Fruit fly (Drosophila melanogaster) whole organism, pupa: Measurements from ENCODE around the gene CCT1.

ENCODE experiments used
- CG10348 ChIP-seq: fragments of 200-800 bp; sonication (Bioruptor generic); IDR thresholded peaks from 2 replicates; pipeline ENCODE4 v1.3.6; 2022; ENCODE audit warnings: missing biosample characterization, missing genetic modification characterization
- CG12605 ChIP-seq: fragments of 200-800 bp; sonication (Bioruptor generic); IDR thresholded peaks from 2 replicates; pipeline ENCODE4 v1.3.6; 2022; ENCODE audit warnings: missing biosample characterization, missing genetic modification characterization
- CG13204 ChIP-seq: fragments of 200-800 bp; sonication (Bioruptor generic); optimal IDR thresholded peaks from 2 replicates; lab custom pipeline; 2018; ENCODE audit warnings: missing biosample characterization, mild to moderate bottlenecking, missing genetic modification characterization, moderate library complexity
- CG14655 ChIP-seq: fragments of 200-800 bp; sonication (Bioruptor generic); optimal IDR thresholded peaks from 3 replicates; lab custom pipeline; 2017; ENCODE audit warnings: mild to moderate bottlenecking, missing biosample characterization, missing genetic modification reagents, missing genetic modification characterization
- CG15710 ChIP-seq: fragments of 200-800 bp; sonication (Bioruptor generic); optimal IDR thresholded peaks from 2 replicates; lab custom pipeline; 2018; ENCODE audit warnings: missing biosample characterization, mild to moderate bottlenecking, missing genetic modification characterization, moderate library complexity
- CG17806 ChIP-seq: fragments of 200-800 bp; sonication (Bioruptor generic); optimal IDR thresholded peaks from 2 replicates; lab custom pipeline; 2018; ENCODE audit warnings: missing biosample characterization, mild to moderate bottlenecking, missing genetic modification characterization, moderate library complexity
- CG32121 ChIP-seq: fragments of 200-800 bp; sonication (Bioruptor generic); IDR thresholded peaks from 2 replicates; pipeline ENCODE4 v1.3.6; 2022; ENCODE audit warnings: missing biosample characterization, missing genetic modification characterization
- CG34367 ChIP-seq: fragments of 200-800 bp; sonication (Bioruptor generic); optimal IDR thresholded peaks from 2 replicates; lab custom pipeline; 2018; ENCODE audit warnings: missing biosample characterization, mild to moderate bottlenecking, missing genetic modification characterization
- CG4496 ChIP-seq: fragments of 200-800 bp; sonication (Bioruptor generic); IDR thresholded peaks from 3 replicates; pipeline ENCODE4 v1.3.6; 2022; ENCODE audit warnings: missing biosample characterization, missing genetic modification characterization
- CG8159 ChIP-seq: fragments of 200-800 bp; sonication (Bioruptor generic); optimal IDR thresholded peaks from 3 replicates; lab custom pipeline; 2018; ENCODE audit warnings: missing biosample characterization, mild to moderate bottlenecking, missing genetic modification characterization, moderate library complexity
- CG8301 ChIP-seq: fragments of 200-800 bp; sonication (Bioruptor generic); optimal IDR thresholded peaks from 2 replicates; lab custom pipeline; 2018; ENCODE audit warnings: missing biosample characterization, mild to moderate bottlenecking, missing genetic modification characterization
- CG9948 ChIP-seq: fragments of 200-800 bp; sonication (Bioruptor generic); optimal IDR thresholded peaks from 2 replicates; lab custom pipeline; 2018; ENCODE audit warnings: missing biosample characterization, mild to moderate bottlenecking, missing genetic modification characterization, moderate library complexity
- D1 ChIP-seq: fragments of 200-800 bp; sonication (Bioruptor generic); optimal IDR thresholded peaks from 2 replicates; lab custom pipeline; 2018; ENCODE audit warnings: missing biosample characterization, mild to moderate bottlenecking, missing genetic modification characterization, moderate library complexity
- EcR ChIP-seq: fragments of 200-800 bp; sonication (Bioruptor generic); optimal IDR thresholded peaks from 3 replicates; lab custom pipeline; 2019; ENCODE audit warnings: missing biosample characterization, missing genetic modification characterization, mild to moderate bottlenecking, moderate library complexity, missing genetic modification reagents
- Ets98B ChIP-seq: fragments of 200-800 bp; sonication (Bioruptor generic); IDR thresholded peaks from 2 replicates; pipeline ENCODE4 v1.3.6; 2022; ENCODE audit warnings: missing biosample characterization, missing genetic modification characterization
- Pif1A ChIP-seq: fragments of 200-800 bp; sonication (Bioruptor generic); optimal IDR thresholded peaks from 3 replicates; lab custom pipeline; 2016; ENCODE audit warnings: missing biosample characterization, missing genetic modification characterization
- Pif1B ChIP-seq: fragments of 200-800 bp; sonication (Bioruptor generic); optimal IDR thresholded peaks from 3 replicates; lab custom pipeline; 2016; ENCODE audit warnings: missing biosample characterization, missing genetic modification characterization
- Snoo ChIP-seq: fragments of 200-800 bp; sonication (Bioruptor generic); optimal IDR thresholded peaks from 3 replicates; lab custom pipeline; 2017; ENCODE audit warnings: missing biosample characterization, mild to moderate bottlenecking, missing genetic modification characterization, inconsistent platforms
- fd96Ca ChIP-seq: fragments of 200-800 bp; sonication (Bioruptor generic); IDR thresholded peaks from 3 replicates; pipeline ENCODE4 v1.3.6; 2022; ENCODE audit warnings: missing biosample characterization, missing genetic modification characterization
- gl ChIP-seq: fragments of 200-800 bp; sonication (Bioruptor generic); optimal IDR thresholded peaks from 2 replicates; lab custom pipeline; 2018; ENCODE audit warnings: missing biosample characterization, mild to moderate bottlenecking, missing genetic modification characterization
- rn ChIP-seq: fragments of 200-800 bp; sonication (Bioruptor generic); IDR thresholded peaks from 2 replicates; pipeline ENCODE4 v1.3.6; 2022; ENCODE audit warnings: missing biosample characterization, missing genetic modification characterization

Gene CCT1

DNA sequence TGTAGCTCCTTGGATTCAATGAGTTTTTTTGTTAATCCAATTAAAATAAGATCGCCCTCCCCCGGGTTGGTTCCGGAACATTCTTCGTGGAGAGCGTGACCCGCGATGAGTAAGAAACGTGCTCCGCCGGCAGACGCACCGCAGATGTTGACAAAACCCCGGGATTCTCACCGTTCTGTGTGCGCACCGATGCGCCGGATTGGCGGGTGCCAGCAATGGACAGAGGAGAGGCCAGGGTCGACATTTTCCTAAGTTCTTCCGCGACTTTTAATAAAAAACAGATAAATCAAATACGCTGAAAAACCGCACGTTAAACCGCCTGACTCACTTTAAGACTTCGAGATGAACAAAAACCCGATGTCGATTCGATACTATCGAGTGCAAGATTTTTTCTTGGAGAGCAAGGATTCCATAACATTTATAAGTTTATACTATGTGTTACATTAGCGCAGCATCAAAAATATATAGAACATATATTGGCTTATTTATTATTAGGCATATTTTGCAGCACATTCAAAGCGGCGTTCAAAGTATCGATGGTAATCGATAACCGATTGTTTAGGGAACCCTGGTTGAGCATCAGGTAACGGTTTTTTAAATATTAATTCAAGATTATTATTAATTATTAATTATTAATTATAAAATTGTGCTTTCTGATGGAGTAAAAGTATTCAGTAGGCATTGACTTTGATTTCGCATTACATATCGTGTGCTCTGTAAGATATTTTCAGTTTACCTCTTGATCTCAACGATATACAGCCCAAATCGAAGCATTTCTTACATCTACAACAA lies at the start of gene CCT1, which contains the start of gene tHMG1:
Gene CCT1 (minus strand): TSS at position 352 of the 792 bp plus-strand sequence.
Gene tHMG1 (plus strand): TSS at position 742 of the 792 bp plus-strand sequence.
- TF ChIP-seq CG9948, result no peak
- TF ChIP-seq fd96Ca (GFP tag; lab: Robert Waterston, UW), result no peak
- TF ChIP-seq CG8159 (tag; lab: Kevin White, UChicago), result no peak
- TF ChIP-seq CG17806 (tag; lab: Kevin White, UChicago), result no peak
- no peak for TF ChIP-seq Pif1A
- no peak for TF ChIP-seq D1 (tag; lab: Kevin White, UChicago)
- TF ChIP-seq Snoo (tag; lab: Kevin White, UChicago), result no peak
- no peak for TF ChIP-seq CG12605
- TF ChIP-seq CG10348 (GFP tag; lab: Robert Waterston, UW), result no peak
- TF ChIP-seq CG13204 (GFP tag; lab: Kevin White, UChicago), result no peak
- TF ChIP-seq rn (GFP tag; lab: Robert Waterston, UW), result no peak

DNA sequence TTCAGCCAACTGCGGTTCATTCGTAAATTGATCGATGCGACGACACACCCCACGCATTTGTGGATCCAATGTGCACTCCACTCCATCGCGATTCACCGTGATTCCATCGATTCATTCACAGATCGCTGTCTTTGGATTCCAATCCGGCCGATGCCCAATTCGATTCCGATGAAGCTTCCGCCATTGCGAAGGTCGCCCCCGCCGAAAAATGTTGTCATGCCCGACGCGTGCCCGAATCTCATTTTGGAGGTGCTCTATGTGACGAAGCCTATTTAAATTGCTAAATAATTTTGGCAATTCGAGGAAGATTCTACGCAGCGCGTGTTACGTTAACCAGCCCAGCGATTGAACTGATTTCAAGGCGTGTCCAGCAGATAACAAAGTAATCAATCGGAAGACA lies 49.4 kb upstream of the CCT1 start:
- TF ChIP-seq D1 (tag; lab: Kevin White, UChicago), result no peak
- TF ChIP-seq CG14655 (GFP tag; lab: Kevin White, UChicago), result no peak
- TF ChIP-seq CG34367, result no peak
- TF ChIP-seq gl (tag; lab: Kevin White, UChicago), result no peak
- no peak for TF ChIP-seq Snoo (tag; lab: Kevin White, UChicago)
- TF ChIP-seq fd96Ca (GFP tag; lab: Robert Waterston, UW), result no peak
- no peak for TF ChIP-seq CG17806 (tag; lab: Kevin White, UChicago)
- no peak for TF ChIP-seq Pif1A
- TF ChIP-seq CG12605, result no peak
- no peak for TF ChIP-seq Pif1B (GFP tag; lab: Kevin White, UChicago)
- TF ChIP-seq CG32121, result no peak
- no peak for TF ChIP-seq CG15710
- TF ChIP-seq CG8159 (tag; lab: Kevin White, UChicago), result no peak
- TF ChIP-seq CG10348 (GFP tag; lab: Robert Waterston, UW), result no peak
- no peak for TF ChIP-seq CG13204 (GFP tag; lab: Kevin White, UChicago)
- no peak for TF ChIP-seq CG4496 (GFP tag; lab: Robert Waterston, UW)
- no peak for TF ChIP-seq CG9948
- TF ChIP-seq rn (GFP tag; lab: Robert Waterston, UW), result no peak

DNA sequence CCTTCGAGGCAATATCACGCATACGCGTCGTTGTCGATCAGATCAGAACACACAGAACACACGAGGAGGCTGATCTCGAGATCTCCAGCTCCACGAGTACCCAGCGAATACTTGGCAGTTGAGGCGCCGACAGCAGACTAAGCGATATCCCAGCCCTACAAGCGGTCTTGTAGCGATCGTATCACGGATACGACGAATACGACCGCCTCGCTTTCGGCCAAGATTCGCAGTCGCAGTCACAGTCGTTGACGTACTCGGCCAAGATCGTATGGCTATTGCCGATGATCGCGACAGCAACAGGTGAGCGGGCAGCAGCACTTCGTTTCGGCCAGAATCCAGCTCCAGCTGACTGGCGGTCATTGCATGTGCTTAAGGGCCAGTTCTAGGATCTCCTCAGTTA lies 48.5 kb upstream of the CCT1 start, which contains the start of gene CG5326:
Gene CG5326 (minus strand): TSS at position 158 of the 400 bp plus-strand sequence.
- peak; percentile 5 for TF ChIP-seq CG8159 (tag; lab: Kevin White, UChicago)
- no peak for TF ChIP-seq fd96Ca (GFP tag; lab: Robert Waterston, UW)
- no peak for TF ChIP-seq CG34367
- no peak for TF ChIP-seq Snoo (tag; lab: Kevin White, UChicago)
- TF ChIP-seq CG13204 (GFP tag; lab: Kevin White, UChicago), result peak; percentile 84
- no peak for TF ChIP-seq CG4496 (GFP tag; lab: Robert Waterston, UW)
- no peak for TF ChIP-seq Pif1A
- TF ChIP-seq CG15710, result peak; percentile 13
- TF ChIP-seq gl (tag; lab: Kevin White, UChicago), result peak; percentile 3
- TF ChIP-seq EcR, result peak; percentile 74
- no peak for TF ChIP-seq D1 (tag; lab: Kevin White, UChicago)
- TF ChIP-seq CG9948, result no peak
- no peak for TF ChIP-seq CG14655 (GFP tag; lab: Kevin White, UChicago)
- TF ChIP-seq Ets98B (GFP tag; lab: Robert Waterston, UW), result no peak
- TF ChIP-seq CG8301, result no peak
- no peak for TF ChIP-seq CG17806 (tag; lab: Kevin White, UChicago)

DNA sequence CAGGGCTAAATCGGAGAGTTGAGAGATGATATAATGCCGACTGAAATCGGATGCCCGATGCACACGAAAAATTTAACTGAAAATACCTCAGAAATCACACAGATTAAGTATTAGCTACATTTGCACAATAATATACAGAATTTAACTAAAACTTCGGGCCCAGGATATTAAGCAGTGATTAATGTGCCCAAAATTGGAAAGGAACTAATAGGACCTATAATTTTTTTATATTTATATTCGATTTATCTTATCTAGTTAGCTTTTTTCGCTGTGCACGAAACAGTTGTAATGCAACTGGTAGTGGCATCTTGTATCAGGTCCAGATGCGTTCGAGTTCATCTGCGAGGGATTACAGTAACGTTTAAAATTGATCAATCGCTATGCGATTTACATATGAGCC lies 47.6 kb upstream of the CCT1 start:
- TF ChIP-seq rn (GFP tag; lab: Robert Waterston, UW) (no peak), Snoo (tag; lab: Kevin White, UChicago) (no peak), gl (tag; lab: Kevin White, UChicago) (no peak), D1 (tag; lab: Kevin White, UChicago) (no peak), CG12605 (no peak), CG8159 (tag; lab: Kevin White, UChicago) (peak; percentile 50), Pif1A (peak; percentile 16), CG34367 (no peak), CG10348 (GFP tag; lab: Robert Waterston, UW) (no peak), Pif1B (GFP tag; lab: Kevin White, UChicago) (no peak), CG13204 (GFP tag; lab: Kevin White, UChicago) (no peak), CG8301 (no peak), EcR (no peak), CG9948 (peak; percentile 17), fd96Ca (GFP tag; lab: Robert Waterston, UW) (no peak), CG14655 (GFP tag; lab: Kevin White, UChicago) (no peak), CG4496 (GFP tag; lab: Robert Waterston, UW) (no peak), CG17806 (tag; lab: Kevin White, UChicago) (peak; percentile 1), CG32121 (no peak), CG15710 (peak; percentile 23), Ets98B (GFP tag; lab: Robert Waterston, UW) (no peak)

DNA sequence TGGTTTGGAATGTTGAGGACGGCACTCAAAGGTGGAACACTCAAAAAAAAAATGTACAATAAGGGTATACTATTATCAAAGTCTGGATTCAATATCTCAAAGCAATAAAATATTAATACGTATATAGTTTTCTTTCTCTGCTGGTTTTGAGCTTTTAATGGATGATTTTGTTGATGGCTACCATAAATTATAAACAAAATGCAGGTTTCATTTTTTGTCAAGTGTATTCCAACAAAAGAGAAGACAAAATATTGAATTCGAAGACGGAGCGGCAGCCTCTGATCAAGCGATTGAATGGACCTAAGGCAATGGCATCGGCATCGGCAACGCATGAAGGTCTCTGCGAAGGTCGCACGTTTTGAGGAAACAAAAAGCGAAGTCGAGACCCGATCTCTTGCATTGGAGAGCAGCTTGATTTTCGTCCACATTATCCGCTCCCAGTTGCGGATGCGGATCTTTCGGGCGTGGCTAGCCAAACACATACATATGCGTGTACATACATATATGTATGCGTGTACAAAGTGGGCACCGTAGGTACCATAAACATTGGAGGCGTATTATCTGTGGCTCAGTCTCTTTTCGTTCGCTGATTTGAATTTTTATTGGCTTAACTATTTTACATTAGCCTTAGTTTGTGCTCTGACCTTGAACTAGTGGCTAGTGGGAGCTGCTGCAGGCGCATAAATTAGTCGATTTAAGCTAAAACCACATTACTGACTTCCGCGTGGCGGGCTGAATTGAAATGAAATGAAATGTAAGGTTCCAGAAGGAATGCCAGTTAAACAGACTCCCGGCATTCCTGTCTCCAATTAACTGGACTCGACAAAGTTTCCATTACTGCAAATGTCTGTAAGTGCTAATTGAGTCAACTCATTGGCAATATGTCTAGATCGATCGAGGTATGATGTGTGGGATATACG lies 45.5 kb upstream of the CCT1 start:
- TF ChIP-seq Snoo (tag; lab: Kevin White, UChicago) (peak; percentile 54), rn (GFP tag; lab: Robert Waterston, UW) (no peak), CG8301 (no peak), gl (tag; lab: Kevin White, UChicago) (peak; percentile 64), EcR (peak; percentile 81), CG8159 (tag; lab: Kevin White, UChicago) (peak; percentile 89), CG10348 (GFP tag; lab: Robert Waterston, UW) (no peak), CG9948 (peak; percentile 82), D1 (tag; lab: Kevin White, UChicago) (peak; percentile 39), fd96Ca (GFP tag; lab: Robert Waterston, UW) (no peak), Pif1A (peak; percentile 59), CG17806 (tag; lab: Kevin White, UChicago) (peak; percentile 89), CG12605 (no peak), Ets98B (GFP tag; lab: Robert Waterston, UW) (no peak), CG32121 (no peak), CG34367 (peak; percentile 80), CG15710 (peak; percentile 83), CG13204 (GFP tag; lab: Kevin White, UChicago) (peak; percentile 52), CG14655 (GFP tag; lab: Kevin White, UChicago) (peak; percentile 38), CG4496 (GFP tag; lab: Robert Waterston, UW) (no peak), Pif1B (GFP tag; lab: Kevin White, UChicago) (peak; percentile 47)
